Fruit fly (Drosophila melanogaster) whole organism, embryonic: ENCODE measurements around the gene CG6094.
A peak's percentile ranks its signal among the peaks of the same experiment; 100 is the strongest.

Source experiments
- ATbp ChIP-seq: fragments of 200-800 bp; sonication (Bioruptor generic); optimal IDR thresholded peaks from 2 replicates; lab custom pipeline; 2017; ENCODE audit warnings: missing biosample characterization, mild to moderate bottlenecking, missing genetic modification characterization, missing genetic modification reagents
- Atf6 ChIP-seq: fragments of 200-800 bp; sonication (Bioruptor generic); IDR thresholded peaks from 2 replicates; pipeline ENCODE4 v1.3.6; 2022; ENCODE audit warnings: missing biosample characterization, missing genetic modification characterization
- Bgb ChIP-seq: fragments of 200-800 bp; sonication (Bioruptor generic); IDR thresholded peaks from 2 replicates; pipeline ENCODE4 v1.3.6; 2022; ENCODE audit warnings: missing biosample characterization, missing genetic modification characterization; ENCODE audit not compliant: partially characterized antibody
- CG10462 ChIP-seq: fragments of 200-800 bp; sonication (Bioruptor generic); optimal IDR thresholded peaks from 2 replicates; lab custom pipeline; 2016; ENCODE audit warnings: missing biosample characterization, missing genetic modification characterization
- CG10565 ChIP-seq: fragments of 200-800 bp; sonication (Bioruptor generic); optimal IDR thresholded peaks from 3 replicates; lab custom pipeline; 2016; ENCODE audit warnings: missing biosample characterization, mild to moderate bottlenecking, missing genetic modification characterization
- CG11093 ChIP-seq: fragments of 200-800 bp; sonication (Bioruptor generic); IDR thresholded peaks from 3 replicates; pipeline ENCODE4 v1.3.6; 2022; ENCODE audit warnings: missing biosample characterization, missing genetic modification characterization
- CG12104 ChIP-seq: fragments of 200-800 bp; sonication (Bioruptor generic); optimal IDR thresholded peaks from 3 replicates; lab custom pipeline; 2016; ENCODE audit warnings: missing biosample characterization, missing genetic modification characterization
- CG12219 ChIP-seq: fragments of 200-800 bp; sonication (Bioruptor generic); optimal IDR thresholded peaks from 3 replicates; lab custom pipeline; 2018; ENCODE audit warnings: missing biosample characterization, mild to moderate bottlenecking, missing genetic modification characterization
- CG12942 ChIP-seq: fragments of 200-800 bp; sonication (Bioruptor generic); optimal IDR thresholded peaks from 3 replicates; lab custom pipeline; 2016; ENCODE audit warnings: missing biosample characterization, missing genetic modification characterization
- CG14965 ChIP-seq: fragments of 200-800 bp; sonication (Bioruptor generic); optimal IDR thresholded peaks from 2 replicates; lab custom pipeline; 2016; ENCODE audit warnings: missing biosample characterization, missing genetic modification characterization, borderline replicate concordance
- CG15011 ChIP-seq: fragments of 200-800 bp; sonication (Bioruptor generic); optimal IDR thresholded peaks from 3 replicates; lab custom pipeline; 2018; ENCODE audit warnings: missing biosample characterization, mild to moderate bottlenecking, missing genetic modification characterization
- CG2678 ChIP-seq: fragments of 200-800 bp; sonication (Bioruptor generic); optimal IDR thresholded peaks from 3 replicates; lab custom pipeline; 2019; ENCODE audit warnings: missing biosample characterization, mild to moderate bottlenecking, missing genetic modification characterization, moderate library complexity
- CG34376 ChIP-seq: fragments of 200-800 bp; sonication (Bioruptor generic); optimal IDR thresholded peaks from 2 replicates; lab custom pipeline; 2018; ENCODE audit warnings: missing biosample characterization, mild to moderate bottlenecking, missing genetic modification characterization
- CG34422 ChIP-seq: fragments of 200-800 bp; sonication (Bioruptor generic); IDR thresholded peaks from 3 replicates; pipeline ENCODE4 v1.3.6; 2022; ENCODE audit warnings: missing biosample characterization, missing genetic modification characterization
- CG3838 ChIP-seq: fragments of 200-800 bp; sonication (Bioruptor generic); optimal IDR thresholded peaks from 3 replicates; lab custom pipeline; 2016; ENCODE audit warnings: missing biosample characterization, missing genetic modification characterization
- CG3847 ChIP-seq: fragments of 200-800 bp; sonication (Bioruptor generic); IDR thresholded peaks from 2 replicates; pipeline ENCODE4 v1.3.6; 2022; ENCODE audit warnings: missing biosample characterization, missing genetic modification characterization
- CG3995 ChIP-seq: fragments of 200-800 bp; sonication (Bioruptor generic); optimal IDR thresholded peaks from 3 replicates; lab custom pipeline; 2016; ENCODE audit warnings: missing biosample characterization, missing genetic modification characterization
- CG6254 ChIP-seq: fragments of 200-800 bp; sonication (Bioruptor generic); optimal IDR thresholded peaks from 3 replicates; lab custom pipeline; 2017; ENCODE audit warnings: mild to moderate bottlenecking, missing biosample characterization, missing genetic modification reagents, missing genetic modification characterization
- CG7271 ChIP-seq: fragments of 200-800 bp; sonication (Bioruptor generic); optimal IDR thresholded peaks from 2 replicates; lab custom pipeline; 2018; ENCODE audit warnings: missing biosample characterization, mild to moderate bottlenecking, missing genetic modification characterization, moderate library complexity
- CG9876 ChIP-seq: fragments of 200-800 bp; sonication (Bioruptor generic); optimal IDR thresholded peaks from 2 replicates; lab custom pipeline; 2016; ENCODE audit warnings: missing biosample characterization, missing genetic modification characterization
- Camta ChIP-seq: fragments of 200-800 bp; sonication (Bioruptor generic); optimal IDR thresholded peaks from 2 replicates; lab custom pipeline; 2016; ENCODE audit warnings: missing biosample characterization, missing genetic modification characterization
- D ChIP-seq, 2 experiments: fragments of 200-800 bp in 1 of 2; fragments of >200 bp in 1 of 2; sonication (Bioruptor generic) in 1 of 2; optimal IDR thresholded peaks; 2 replicates in 1 of 2; 3 replicates in 1 of 2; lab custom pipeline; 2017; ENCODE audit warnings: mild to moderate bottlenecking in 1 of 2, missing biosample characterization in 1 of 2, missing genetic modification characterization in 1 of 2, missing genetic modification reagents in 1 of 2
- HHEX ChIP-seq: fragments of 200-800 bp; sonication (Bioruptor generic); optimal IDR thresholded peaks from 3 replicates; lab custom pipeline; 2017; ENCODE audit warnings: missing biosample characterization, mild to moderate bottlenecking, missing genetic modification characterization, missing genetic modification reagents
- Lhr ChIP-seq: fragments of 200-800 bp; sonication (Bioruptor generic); optimal IDR thresholded peaks from 3 replicates; lab custom pipeline; 2017; ENCODE audit warnings: mild to moderate bottlenecking, missing biosample characterization, missing genetic modification reagents, missing genetic modification characterization
- Mrtf ChIP-seq: fragments of 200-800 bp; sonication (Bioruptor generic); IDR thresholded peaks from 3 replicates; pipeline ENCODE4 v1.3.6; 2022; ENCODE audit warnings: missing biosample characterization, missing genetic modification characterization
- Oaz ChIP-seq: fragments of 200-800 bp; sonication (Bioruptor generic); IDR thresholded peaks from 2 replicates; pipeline ENCODE4 v1.3.6; 2022; ENCODE audit warnings: missing biosample characterization, missing genetic modification characterization
- Rx ChIP-seq: fragments of 200-800 bp; sonication (Bioruptor generic); IDR thresholded peaks from 2 replicates; pipeline ENCODE4 v1.3.6; 2022; ENCODE audit warnings: missing biosample characterization, missing genetic modification characterization
- Side ChIP-seq: fragments of 200-800 bp; sonication (Bioruptor generic); optimal IDR thresholded peaks from 2 replicates; lab custom pipeline; 2016; ENCODE audit warnings: missing biosample characterization, missing genetic modification characterization
- Sry-β ChIP-seq: fragments of 200-800 bp; sonication (Bioruptor generic); optimal IDR thresholded peaks from 2 replicates; lab custom pipeline; 2018; ENCODE audit warnings: missing biosample characterization, mild to moderate bottlenecking, missing genetic modification characterization, moderate library complexity
- Sry-δ ChIP-seq: fragments of 200-800 bp; sonication (Bioruptor generic); optimal IDR thresholded peaks from 2 replicates; lab custom pipeline; 2016; ENCODE audit warnings: missing biosample characterization, missing genetic modification characterization
- Taf1 ChIP-seq: fragments of 200-800 bp; sonication (Bioruptor generic); IDR thresholded peaks from 2 replicates; pipeline ENCODE4 v1.3.6; 2022; ENCODE audit warnings: missing biosample characterization, missing genetic modification characterization
- Xbp1 ChIP-seq: fragments of 200-800 bp; sonication (Bioruptor generic); optimal IDR thresholded peaks from 3 replicates; lab custom pipeline; 2016; ENCODE audit warnings: missing biosample characterization, mild to moderate bottlenecking, missing genetic modification characterization
- amos ChIP-seq: fragments of 200-800 bp; sonication (Bioruptor generic); IDR thresholded peaks from 2 replicates; pipeline ENCODE4 v1.3.6; 2022; ENCODE audit warnings: missing biosample characterization, missing genetic modification characterization; ENCODE audit not compliant: partially characterized antibody
- ap ChIP-seq: fragments of 200-800 bp; sonication (Bioruptor generic); IDR thresholded peaks from 2 replicates; pipeline ENCODE4 v1.3.6; 2022; ENCODE audit warnings: missing biosample characterization, missing genetic modification characterization
- ase ChIP-seq: fragments of 200-800 bp; sonication (Bioruptor generic); IDR thresholded peaks from 3 replicates; pipeline ENCODE4 v1.3.6; 2022; ENCODE audit warnings: missing biosample characterization, missing genetic modification characterization
- btn ChIP-seq: fragments of 200-800 bp; sonication (Bioruptor generic); optimal IDR thresholded peaks from 2 replicates; lab custom pipeline; 2016; ENCODE audit warnings: missing biosample characterization, missing genetic modification characterization
- chinmo ChIP-seq: fragments of 200-800 bp; sonication (Bioruptor generic); IDR thresholded peaks from 4 replicates; pipeline ENCODE4 v1.3.6; 2022; ENCODE audit warnings: missing biosample characterization, missing genetic modification characterization; ENCODE audit not compliant: partially characterized antibody
- dm ChIP-seq: fragments of 200-800 bp; sonication (Bioruptor generic); optimal IDR thresholded peaks from 3 replicates; lab custom pipeline; 2016; ENCODE audit warnings: missing biosample characterization, missing genetic modification characterization
- fd102C ChIP-seq: fragments of 200-800 bp; sonication (Bioruptor generic); optimal IDR thresholded peaks from 2 replicates; lab custom pipeline; 2018; ENCODE audit warnings: missing biosample characterization, mild to moderate bottlenecking, missing genetic modification characterization, moderate library complexity
- gce ChIP-seq: fragments of 200-800 bp; sonication (Bioruptor generic); IDR thresholded peaks from 3 replicates; pipeline ENCODE4 v1.3.6; 2022; ENCODE audit warnings: missing biosample characterization, missing genetic modification characterization
- hbn ChIP-seq: fragments of 200-800 bp; sonication (Bioruptor generic); IDR thresholded peaks from 2 replicates; pipeline ENCODE4 v1.3.6; 2022; ENCODE audit warnings: missing biosample characterization, missing genetic modification characterization; ENCODE audit not compliant: partially characterized antibody
- her ChIP-seq: fragments of 200-800 bp; sonication (Bioruptor generic); optimal IDR thresholded peaks from 2 replicates; lab custom pipeline; 2016; ENCODE audit warnings: missing biosample characterization, missing genetic modification characterization
- lola ChIP-seq, 3 experiments: fragments of >200 bp in 2 of 3; fragments of 200-800 bp in 1 of 3; sonication (Bioruptor generic) in 1 of 3; optimal IDR thresholded peaks; 2 replicates each; lab custom pipeline; 2017 to 2019; ENCODE audit warnings: missing biosample characterization in 3 of 3, missing genetic modification characterization in 3 of 3, mild to moderate bottlenecking in 1 of 3, moderate library complexity in 1 of 3
- pnt ChIP-seq: fragments of 200-800 bp; sonication (Bioruptor generic); optimal IDR thresholded peaks from 3 replicates; lab custom pipeline; 2016; ENCODE audit warnings: missing biosample characterization, missing genetic modification characterization
- ro ChIP-seq: fragments of 200-800 bp; sonication (Bioruptor generic); IDR thresholded peaks from 2 replicates; pipeline ENCODE4 v1.3.6; 2022; ENCODE audit warnings: missing biosample characterization, missing genetic modification characterization
- row ChIP-seq: fragments of 200-800 bp; sonication (Bioruptor generic); IDR thresholded peaks from 3 replicates; pipeline ENCODE4 v1.3.6; 2022; ENCODE audit warnings: missing biosample characterization, missing genetic modification characterization
- schlank ChIP-seq: fragments of 200-800 bp; sonication (Bioruptor generic); optimal IDR thresholded peaks from 2 replicates; lab custom pipeline; 2018; ENCODE audit warnings: missing biosample characterization, mild to moderate bottlenecking, missing genetic modification characterization
- sens-2 ChIP-seq: fragments of 200-800 bp; sonication (Bioruptor generic); IDR thresholded peaks from 2 replicates; pipeline ENCODE4 v1.3.6; 2022; ENCODE audit warnings: missing biosample characterization, missing genetic modification characterization
- seq ChIP-seq: fragments of 200-800 bp; sonication (Bioruptor generic); IDR thresholded peaks from 2 replicates; pipeline ENCODE4 v1.3.6; 2022; ENCODE audit warnings: missing biosample characterization, missing genetic modification characterization
- sim ChIP-seq: fragments of 200-800 bp; sonication (Bioruptor generic); IDR thresholded peaks from 2 replicates; pipeline ENCODE4 v1.3.6; 2022; ENCODE audit warnings: missing biosample characterization, missing genetic modification characterization
- z ChIP-seq: fragments of 200-800 bp; sonication (Bioruptor generic); IDR thresholded peaks from 3 replicates; pipeline ENCODE4 v1.3.6; 2022; ENCODE audit warnings: missing biosample characterization, missing genetic modification characterization

Gene CG6094

DNA sequence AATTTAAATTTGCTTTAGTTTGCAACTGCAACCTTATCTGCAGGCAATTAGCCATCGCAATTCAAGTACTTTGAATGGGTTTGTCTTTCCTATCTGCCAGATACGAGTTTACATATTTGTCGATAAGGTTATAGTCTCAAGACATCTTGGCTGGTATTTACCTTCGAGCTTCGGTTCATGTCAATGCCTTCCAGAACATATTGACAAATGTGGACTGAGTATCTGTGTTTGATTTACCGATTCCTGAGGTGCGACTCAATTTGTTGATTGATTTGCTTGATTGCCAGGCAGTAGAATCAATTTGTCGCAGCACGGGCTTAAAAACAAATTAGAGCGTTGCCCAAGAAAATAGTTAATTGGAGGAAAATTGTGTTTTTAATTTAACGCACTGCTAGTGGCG lies 45.9 kb downstream of the CG6094 start (continued):
- TF ChIP-seq CG3838 (GFP tag; lab: Kevin White, UChicago) (no peak), schlank (tag; lab: Kevin White, UChicago) (no peak), her (no peak), sim (no peak), Bgb (GFP tag; lab: Robert Waterston, UW) (no peak), seq (GFP tag; lab: Robert Waterston, UW) (peak; percentile 41; the same call in 1 of the 2 replicates), CG12942 (GFP tag; lab: Kevin White, UChicago) (no peak), Side (peak; percentile 4), hbn (GFP tag; lab: Robert Waterston, UW) (no peak), CG7271 (no peak), Sry-β (GFP tag; lab: Kevin White, UChicago) (peak; percentile 10), CG3995 (GFP tag; lab: Kevin White, UChicago) (no peak), CG12104 (GFP tag; lab: Kevin White, UChicago) (no peak), HHEX (GFP tag; lab: Kevin White, UChicago) (peak; percentile 48), CG6254 (GFP tag; lab: Kevin White, UChicago) (peak; percentile 7), CG15011 (GFP tag; lab: Kevin White, UChicago) (no peak), ap (GFP tag; lab: Robert Waterston, UW) (no peak), gce (no peak), lola (GFP tag; optimal IDR thresholded peaks at IDR 0.05; lab: Kevin White, UChicago) (peak in 1 of 3 experiments; percentile 55), Camta (peak; percentile 28), ase (no peak), Atf6 (GFP tag; lab: Robert Waterston, UW) (0 out of 2 replicates have a peak, but pooled peaks have one; percentile 28), Rx (GFP tag; lab: Robert Waterston, UW) (no peak), CG12219 (peak; percentile 27), pnt (GFP tag; lab: Kevin White, UChicago) (no peak), btn (GFP tag; lab: Kevin White, UChicago) (no peak), Oaz (no peak), CG3847 (GFP tag; lab: Robert Waterston, UW) (0 out of 2 replicates have a peak, but pooled peaks have one; percentile 17), dm (GFP tag; lab: Kevin White, UChicago) (no peak), Sry-δ (GFP tag; lab: Kevin White, UChicago) (no peak), CG10565 (no peak), row (GFP tag; lab: Robert Waterston, UW) (no peak), CG9876 (no peak), ATbp (peak; percentile 33), CG2678 (peak; percentile 40), fd102C (GFP tag; lab: Kevin White, UChicago) (peak; percentile 21), amos (GFP tag; lab: Robert Waterston, UW) (no peak), Taf1 (GFP tag; lab: Robert Waterston, UW) (no peak), CG34422 (GFP tag; lab: Robert Waterston, UW) (no peak), z (GFP tag; lab: Robert Waterston, UW) (0 out of 3 replicates have a peak, but pooled peaks have one; percentile 39), CG10462 (GFP tag; lab: Kevin White, UChicago) (no peak), Lhr (GFP tag; lab: Kevin White, UChicago) (peak; percentile 35), CG11093 (GFP tag; lab: Robert Waterston, UW) (no peak), Mrtf (GFP tag; lab: Robert Waterston, UW) (no peak), CG34376 (GFP tag; lab: Kevin White, UChicago) (no peak), D (optimal IDR thresholded peaks at IDR 0.05; lab: Kevin White, UChicago) (no peak), D (GFP tag; optimal IDR thresholded peaks at IDR 0.05; lab: Kevin White, UChicago) (peak; percentile 28), ro (GFP tag; lab: Robert Waterston, UW) (no peak), CG14965 (no peak), chinmo (GFP tag; lab: Robert Waterston, UW) (no peak), sens-2 (GFP tag; lab: Robert Waterston, UW) (peak; percentile 54; the same call in 1 of the 2 replicates), Xbp1 (GFP tag; lab: Kevin White, UChicago) (no peak)
